Fruit fly (Drosophila melanogaster): ENCODE results near the gene ATP6AP2.

- TF ChIP-seq CG10631 (GFP tag; optimal IDR thresholded peaks at IDR 0.05) (no peak), CG1621 (tag; optimal IDR thresholded peaks at IDR 0.05) (no peak), salr (GFP tag; optimal IDR thresholded peaks at IDR 0.05) (no peak), CG4318 (GFP tag; optimal IDR thresholded peaks at IDR 0.05) (no peak), CG31627 (GFP tag; optimal IDR thresholded peaks at IDR 0.05) (no peak), CG6854 (GFP tag; optimal IDR thresholded peaks at IDR 0.05) (no peak), Smox (GFP tag; optimal IDR thresholded peaks at IDR 0.05) (no peak)
Observed at dm6 chr3R:9254798-9255197, 5.6 kb upstream of the ATP6AP2 start, which contains the start of gene CG16734.

Data from whole organism, prepupa.